Fruit fly (Drosophila melanogaster): ENCODE data around the gene rut.

DNA sequence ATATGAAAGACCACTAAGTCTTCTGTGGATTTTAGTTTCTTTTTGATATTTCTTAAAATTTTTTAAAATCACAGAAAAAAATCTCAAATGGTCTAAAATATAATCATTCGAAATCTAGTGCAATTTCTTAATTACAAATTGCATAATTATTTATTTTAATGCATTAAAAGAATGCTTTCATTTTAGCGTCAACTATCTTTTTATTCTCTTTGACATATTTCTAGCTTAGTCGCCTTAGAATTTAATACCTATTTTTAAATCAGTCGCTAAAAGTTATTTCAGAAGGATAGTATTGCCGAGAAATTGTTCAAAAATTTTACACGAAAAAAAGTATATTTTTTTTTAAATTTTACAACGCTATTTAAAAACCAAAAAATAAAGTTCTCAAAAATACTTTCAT, 49.4 kb downstream of the rut start, which contains the start of gene CG5347:
- TF ChIP-seq tj (GFP tag; optimal IDR thresholded peaks at IDR 0.05) = no peak
- TF ChIP-seq kay (GFP tag; ENCODE audit: borderline replicate concordance) = no peak
- no peak for TF ChIP-seq pad (GFP tag; optimal IDR thresholded peaks at IDR 0.05)

All from whole organism, adult.